Worm (Caenorhabditis elegans) whole organism, L1 larva: ENCODE results near the gene F09E10.5.

Source experiments
- aly-2 ChIP-seq: fragments of 150-350 bp; optimal IDR thresholded peaks from 2 replicates; lab custom pipeline; 2014; ENCODE audit warnings: missing biosample characterization, missing genetic modification characterization
- mdl-1 ChIP-seq, 2 experiments: fragments of 150-350 bp; optimal IDR thresholded peaks; 2 replicates each; lab custom pipeline; 2014 to 2017; ENCODE audit warnings: missing biosample characterization in 2 of 2, missing genetic modification characterization in 2 of 2, inconsistent platforms in 1 of 2
- nhr-237 ChIP-seq: fragments of 150-350 bp; optimal IDR thresholded peaks from 2 replicates; lab custom pipeline; 2014; ENCODE audit warnings: missing biosample characterization, missing genetic modification characterization

DNA sequence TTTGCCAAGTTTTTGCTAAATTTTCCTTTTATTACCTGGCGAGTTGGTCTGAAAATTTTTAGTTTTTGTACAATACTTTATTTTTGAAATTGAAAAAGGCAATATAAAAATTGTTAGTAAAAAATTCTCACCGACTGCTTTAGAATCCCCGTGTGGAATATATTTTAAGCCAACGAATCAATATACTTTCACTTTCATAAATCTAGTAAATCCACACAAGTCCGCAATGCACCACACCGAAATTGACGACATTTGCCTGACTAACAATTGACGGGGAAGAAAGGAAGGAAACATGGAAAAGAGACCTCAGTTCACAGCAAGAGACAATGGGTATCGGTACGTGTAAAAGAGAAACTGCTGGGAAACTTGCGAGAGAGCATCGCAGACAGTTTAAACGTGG is 5.3 kb upstream of the F09E10.5 start:
- TF ChIP-seq nhr-237 (no peak), aly-2 (tag; lab: Kevin White, UChicago) (no peak), mdl-1 (tag; optimal IDR thresholded peaks at IDR 0.05; lab: Kevin White, UChicago) (no peak)
